Fruit fly (Drosophila melanogaster) whole organism, prepupa: ENCODE data around the gene Serinc.
A peak's percentile ranks its signal among the peaks of the same experiment; 100 is the strongest.

ENCODE experiments used
- Blimp-1 ChIP-seq: fragments of 200-800 bp; sonication (Bioruptor generic); optimal IDR thresholded peaks from 3 replicates; lab custom pipeline; 2017; ENCODE audit warnings: missing biosample characterization, missing genetic modification characterization, mild to moderate bottlenecking, moderate library complexity, missing genetic modification reagents
- CG10631 ChIP-seq: fragments of 200-800 bp; sonication (Bioruptor generic); optimal IDR thresholded peaks from 2 replicates; lab custom pipeline; 2016; ENCODE audit warnings: missing biosample characterization, missing genetic modification characterization
- CG10669 ChIP-seq: fragments of 200-800 bp; sonication (Bioruptor generic); optimal IDR thresholded peaks from 3 replicates; lab custom pipeline; 2018; ENCODE audit warnings: missing biosample characterization, mild to moderate bottlenecking, missing genetic modification characterization, moderate library complexity
- CG11294 ChIP-seq: fragments of 200-800 bp; sonication (Bioruptor generic); IDR thresholded peaks from 2 replicates; pipeline ENCODE4 v1.3.6; 2022; ENCODE audit warnings: missing biosample characterization, missing genetic modification characterization
- CG15336 ChIP-seq: fragments of 200-800 bp; sonication (Bioruptor generic); IDR thresholded peaks from 2 replicates; pipeline ENCODE4 v1.3.6; 2022; ENCODE audit warnings: missing biosample characterization, missing genetic modification characterization
- CG1621 ChIP-seq: fragments of 200-800 bp; sonication (Bioruptor generic); optimal IDR thresholded peaks from 3 replicates; lab custom pipeline; 2018; ENCODE audit warnings: missing biosample characterization, mild to moderate bottlenecking, missing genetic modification characterization
- CG16779 ChIP-seq: fragments of 200-800 bp; sonication (Bioruptor generic); optimal IDR thresholded peaks from 3 replicates; lab custom pipeline; 2017; ENCODE audit warnings: missing biosample characterization, mild to moderate bottlenecking, missing genetic modification characterization
- CG3032 ChIP-seq: fragments of 200-800 bp; optimal IDR thresholded peaks from 2 replicates; lab custom pipeline; 2019; ENCODE audit warnings: missing biosample characterization, mild to moderate bottlenecking, missing genetic modification characterization, moderate library complexity
- CG31627 ChIP-seq: fragments of 200-800 bp; sonication (Bioruptor generic); optimal IDR thresholded peaks from 3 replicates; lab custom pipeline; 2016; ENCODE audit warnings: missing biosample characterization, missing genetic modification characterization
- CG32006 ChIP-seq: fragments of 200-800 bp; sonication (Bioruptor generic); optimal IDR thresholded peaks from 3 replicates; lab custom pipeline; 2017; ENCODE audit warnings: missing biosample characterization, mild to moderate bottlenecking, missing genetic modification characterization
- CG34406 ChIP-seq: fragments of 200-800 bp; sonication (Bioruptor generic); optimal IDR thresholded peaks from 3 replicates; lab custom pipeline; 2016; ENCODE audit warnings: missing biosample characterization, missing genetic modification characterization
- CG3919 ChIP-seq: fragments of 200-800 bp; sonication (Bioruptor generic); optimal IDR thresholded peaks from 3 replicates; lab custom pipeline; 2016; ENCODE audit warnings: missing biosample characterization, missing genetic modification characterization
- CG4318 ChIP-seq: fragments of 200-800 bp; sonication (Bioruptor generic); optimal IDR thresholded peaks from 3 replicates; lab custom pipeline; 2017; ENCODE audit warnings: missing biosample characterization, mild to moderate bottlenecking, missing genetic modification characterization
- CG6163 ChIP-seq: fragments of 200-800 bp; sonication (Bioruptor generic); IDR thresholded peaks from 3 replicates; pipeline ENCODE4 v1.3.6; 2022; ENCODE audit warnings: missing biosample characterization, missing genetic modification characterization
- CG6276 ChIP-seq: fragments of 200-800 bp; sonication (Bioruptor generic); optimal IDR thresholded peaks from 2 replicates; lab custom pipeline; 2017; ENCODE audit warnings: missing biosample characterization, mild to moderate bottlenecking, missing genetic modification characterization
- CG6792 ChIP-seq: fragments of 200-800 bp; sonication (Bioruptor generic); optimal IDR thresholded peaks from 3 replicates; lab custom pipeline; 2016; ENCODE audit warnings: missing biosample characterization, missing genetic modification characterization
- CG6854 ChIP-seq: fragments of 200-800 bp; sonication (Bioruptor generic); optimal IDR thresholded peaks from 2 replicates; lab custom pipeline; 2017; ENCODE audit warnings: missing biosample characterization, mild to moderate bottlenecking, missing genetic modification characterization
- CG7368 ChIP-seq: fragments of 200-800 bp; sonication (Bioruptor generic); optimal IDR thresholded peaks from 3 replicates; lab custom pipeline; 2016; ENCODE audit warnings: missing biosample characterization, missing genetic modification characterization
- CG8119 ChIP-seq: fragments of 200-800 bp; sonication (Bioruptor generic); IDR thresholded peaks from 3 replicates; pipeline ENCODE4 v1.3.6; 2022; ENCODE audit warnings: missing biosample characterization, missing genetic modification characterization
- CG8319 ChIP-seq: fragments of 200-800 bp; sonication (Bioruptor generic); optimal IDR thresholded peaks from 3 replicates; lab custom pipeline; 2016; ENCODE audit warnings: missing biosample characterization, missing genetic modification characterization
- CG8632 ChIP-seq: fragments of 200-800 bp; sonication (Bioruptor generic); optimal IDR thresholded peaks from 3 replicates; lab custom pipeline; 2016; ENCODE audit warnings: missing biosample characterization, missing genetic modification characterization
- CG9139 ChIP-seq: fragments of 200-800 bp; sonication (Bioruptor generic); optimal IDR thresholded peaks from 3 replicates; lab custom pipeline; 2017; ENCODE audit warnings: missing biosample characterization, mild to moderate bottlenecking, missing genetic modification characterization
- Eip75B ChIP-seq: fragments of 200-800 bp; sonication (Bioruptor generic); optimal IDR thresholded peaks from 3 replicates; lab custom pipeline; 2016; ENCODE audit warnings: missing biosample characterization, missing genetic modification characterization
- Eip78C ChIP-seq: fragments of 200-800 bp; sonication (Bioruptor generic); peaks from one replicate; lab custom pipeline; 2016; ENCODE audit warnings: missing biosample characterization, missing genetic modification characterization
- Eip93F ChIP-seq: fragments of 200-800 bp; sonication (Bioruptor generic); optimal IDR thresholded peaks from 2 replicates; lab custom pipeline; 2016; ENCODE audit warnings: missing biosample characterization, mild to moderate bottlenecking, missing genetic modification characterization
- Ets21C ChIP-seq: fragments of 200-800 bp; sonication (Bioruptor generic); optimal IDR thresholded peaks from 3 replicates; lab custom pipeline; 2016; ENCODE audit warnings: missing biosample characterization, missing genetic modification characterization
- Ets96B ChIP-seq: fragments of 200-800 bp; optimal IDR thresholded peaks from 2 replicates; lab custom pipeline; 2019; ENCODE audit warnings: missing biosample characterization, mild to moderate bottlenecking, missing genetic modification characterization, moderate library complexity
- Gug ChIP-seq: fragments of 200-800 bp; sonication (Bioruptor generic); IDR thresholded peaks from 2 replicates; pipeline ENCODE4 v1.3.6; 2022; ENCODE audit warnings: missing biosample characterization, missing genetic modification characterization
- Hr38 ChIP-seq: sonication (Bioruptor generic); optimal IDR thresholded peaks from 2 replicates; lab custom pipeline; 2016; ENCODE audit warnings: missing biosample characterization, missing genetic modification characterization
- Lpt ChIP-seq: fragments of 200-800 bp; sonication (Bioruptor generic); optimal IDR thresholded peaks from 3 replicates; lab custom pipeline; 2016; ENCODE audit warnings: missing biosample characterization, missing genetic modification characterization
- Met ChIP-seq: fragments of 200-800 bp; sonication (Bioruptor generic); optimal IDR thresholded peaks from 3 replicates; lab custom pipeline; 2016; ENCODE audit warnings: missing biosample characterization, missing genetic modification characterization
- OdsH ChIP-seq: fragments of 200-800 bp; sonication (Bioruptor generic); optimal IDR thresholded peaks from 3 replicates; lab custom pipeline; 2016; ENCODE audit warnings: missing biosample characterization, missing genetic modification characterization
- Sox14 ChIP-seq: fragments of 200-800 bp; sonication (Bioruptor generic); optimal IDR thresholded peaks from 3 replicates; lab custom pipeline; 2016; ENCODE audit warnings: missing biosample characterization, missing genetic modification characterization
- Sox15 ChIP-seq: fragments of 200-800 bp; sonication (Bioruptor generic); optimal IDR thresholded peaks from 3 replicates; lab custom pipeline; 2016; ENCODE audit warnings: missing biosample characterization, missing genetic modification characterization
- achi ChIP-seq: fragments of 200-800 bp; sonication (Bioruptor generic); optimal IDR thresholded peaks from 3 replicates; lab custom pipeline; 2016; ENCODE audit warnings: missing biosample characterization, missing genetic modification characterization
- acj6 ChIP-seq: fragments of 200-800 bp; sonication (Bioruptor generic); optimal IDR thresholded peaks from 3 replicates; lab custom pipeline; 2016; ENCODE audit warnings: missing biosample characterization, missing genetic modification characterization
- esn ChIP-seq: fragments of 200-800 bp; sonication (Bioruptor generic); optimal IDR thresholded peaks from 2 replicates; lab custom pipeline; 2016; ENCODE audit warnings: missing biosample characterization, mild to moderate bottlenecking, missing genetic modification characterization, moderate library complexity
- fd59A ChIP-seq: fragments of 200-800 bp; sonication (Bioruptor generic); optimal IDR thresholded peaks from 2 replicates; lab custom pipeline; 2017; ENCODE audit warnings: missing biosample characterization, mild to moderate bottlenecking, missing genetic modification characterization, missing genetic modification reagents
- lz ChIP-seq: fragments of 200-800 bp; sonication (Bioruptor generic); optimal IDR thresholded peaks from 3 replicates; lab custom pipeline; 2016; ENCODE audit warnings: missing biosample characterization, missing genetic modification characterization
- net ChIP-seq: fragments of 200-800 bp; sonication (Bioruptor generic); optimal IDR thresholded peaks from 3 replicates; lab custom pipeline; 2016; ENCODE audit warnings: missing biosample characterization, missing genetic modification characterization
- svp ChIP-seq: fragments of 200-800 bp; sonication (Bioruptor generic); peaks from one replicate; lab custom pipeline; 2016; ENCODE audit warnings: missing biosample characterization, missing genetic modification characterization
- topi ChIP-seq: fragments of 200-800 bp; sonication (Bioruptor generic); optimal IDR thresholded peaks from 3 replicates; lab custom pipeline; 2016; ENCODE audit warnings: missing biosample characterization, missing genetic modification characterization

The Serinc gene

DNA sequence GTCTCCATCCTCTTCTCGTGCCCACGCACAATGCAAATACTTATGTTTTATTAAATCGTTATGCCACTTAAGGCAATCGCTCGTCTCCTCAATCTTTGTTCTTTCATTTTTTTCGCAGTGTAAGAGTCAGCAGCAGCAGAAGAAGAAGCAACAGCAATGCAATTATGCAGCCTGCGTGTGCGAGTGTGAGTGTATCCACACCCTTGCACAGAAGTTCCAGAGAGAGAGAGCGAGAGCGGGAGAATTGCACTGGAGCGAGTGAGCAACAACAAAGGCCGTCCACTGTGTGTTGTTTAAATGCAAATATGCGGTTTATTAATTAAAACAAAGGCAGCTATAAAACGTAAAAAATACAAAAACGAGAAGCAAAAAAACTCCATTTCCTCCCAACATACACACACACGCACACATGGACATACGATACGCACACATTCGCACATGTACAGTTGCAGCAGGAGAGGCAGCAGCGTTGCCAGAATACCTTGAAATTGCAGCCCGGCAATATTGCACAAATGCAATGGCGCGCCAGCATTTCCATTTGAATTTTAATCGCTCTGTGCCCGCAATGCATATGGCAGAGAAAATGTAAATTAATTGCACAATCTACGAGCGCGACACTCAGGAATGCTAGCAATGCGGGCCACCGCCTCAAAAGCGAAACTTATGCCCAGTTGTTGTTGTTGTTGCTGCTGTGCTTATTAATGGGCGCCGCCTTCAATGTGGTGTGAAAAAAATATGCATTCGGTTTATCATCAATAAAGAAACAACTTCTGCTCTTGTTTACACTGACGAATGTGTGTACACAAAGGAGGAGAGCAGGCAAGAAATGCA, 3.7 kb upstream of the Serinc start (continued):
- TF ChIP-seq topi (GFP tag; lab: Kevin White, UChicago), result peak; percentile 53
- TF ChIP-seq acj6 (GFP tag; lab: Kevin White, UChicago), result peak; percentile 58
- peak; percentile 64 for TF ChIP-seq CG10631 (GFP tag; lab: Kevin White, UChicago)
- peak; percentile 8 for TF ChIP-seq achi (GFP tag; lab: Kevin White, UChicago)
- peak; percentile 64 for TF ChIP-seq lz
- TF ChIP-seq CG6854 (GFP tag; lab: Kevin White, UChicago), result peak; percentile 63
- TF ChIP-seq Blimp-1, result peak; percentile 37
- no peak for TF ChIP-seq CG4318
- TF ChIP-seq CG15336 (GFP tag; lab: Robert Waterston, UW), result peak; percentile 40
- peak; percentile 56 for TF ChIP-seq CG6792 (GFP tag; lab: Kevin White, UChicago)

dm6 chr3L:16409440-16410233, 2.9 kb upstream of the Serinc start:
- TF ChIP-seq CG31627 (no peak), Ets96B (no peak), CG6163 (GFP tag; lab: Robert Waterston, UW) (no peak), svp (GFP tag; lab: Kevin White, UChicago) (peak; percentile 97)

DNA sequence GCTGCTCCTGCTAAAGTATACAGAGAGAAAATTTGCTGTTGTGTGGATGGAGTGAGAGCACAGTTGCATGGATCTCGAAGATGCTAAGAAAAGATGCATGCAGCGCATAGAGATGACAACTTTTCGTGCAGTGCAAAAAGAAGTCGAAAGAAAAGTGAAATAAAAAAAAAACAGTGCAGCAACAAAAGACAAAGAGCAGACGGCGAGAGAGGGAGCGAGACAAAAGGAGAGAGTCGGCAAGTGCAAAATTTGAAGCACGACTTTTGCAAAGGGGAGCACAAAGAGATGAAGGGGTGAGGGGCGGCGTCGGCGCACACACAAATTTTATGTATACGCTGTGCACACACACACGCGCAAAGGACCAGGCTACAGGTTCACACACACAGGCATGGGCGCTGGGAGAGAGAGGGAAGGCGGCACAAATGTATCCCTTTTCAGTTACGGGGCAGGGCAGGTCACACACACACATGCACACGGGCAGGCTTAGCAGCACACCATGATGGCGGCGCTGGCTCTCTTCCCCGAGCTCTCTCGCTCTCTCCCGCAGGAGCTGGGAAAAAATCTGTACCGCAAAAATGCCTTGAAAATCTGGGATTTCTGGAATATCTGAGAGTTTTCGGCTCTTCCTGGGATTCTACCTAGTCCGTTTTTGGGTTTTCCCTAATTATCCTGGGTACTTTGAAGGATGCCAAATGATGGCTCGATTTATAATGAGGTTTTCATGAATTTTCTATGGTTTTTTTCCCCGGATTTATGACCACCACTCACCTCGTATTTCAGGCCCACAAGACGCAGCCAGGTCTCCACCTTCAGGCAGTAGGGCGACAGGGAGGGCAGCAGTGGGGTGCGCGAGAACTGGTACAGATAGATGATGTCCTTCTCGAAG, 2.0 kb upstream of the Serinc start:
- TF ChIP-seq CG8119 (GFP tag; lab: Robert Waterston, UW), result peak; percentile 81
- peak; percentile 97 for TF ChIP-seq Sox14 (GFP tag; lab: Kevin White, UChicago)
- peak; percentile 59 for TF ChIP-seq CG6854 (GFP tag; lab: Kevin White, UChicago)
- TF ChIP-seq CG10631 (GFP tag; lab: Kevin White, UChicago), result peak; percentile 85
- TF ChIP-seq CG6792 (GFP tag; lab: Kevin White, UChicago), result peak; percentile 78
- peak; percentile 89 for TF ChIP-seq Met
- peak; percentile 83 for TF ChIP-seq Ets96B
- peak; percentile 82 for TF ChIP-seq CG8632 (GFP tag; lab: Kevin White, UChicago)
- peak; percentile 85 for TF ChIP-seq achi (GFP tag; lab: Kevin White, UChicago)
- TF ChIP-seq CG16779, result peak; percentile 76
- peak; percentile 88 for TF ChIP-seq CG10669
- TF ChIP-seq Ets21C (GFP tag; lab: Kevin White, UChicago), result peak; percentile 82
- TF ChIP-seq Eip75B, result peak; percentile 84
- peak; percentile 69 for TF ChIP-seq CG9139 (GFP tag; lab: Kevin White, UChicago)
- 0 out of 2 replicates have a peak, but pooled peaks have one; percentile 51 for TF ChIP-seq CG11294
- peak; percentile 83 for TF ChIP-seq CG34406 (GFP tag; lab: Kevin White, UChicago)
- TF ChIP-seq svp (GFP tag; lab: Kevin White, UChicago), result peak; percentile 94
- TF ChIP-seq CG4318, result no peak
- peak; percentile 43 for TF ChIP-seq CG8319 (GFP tag; lab: Kevin White, UChicago)
- peak; percentile 84 for TF ChIP-seq CG7368 (GFP tag; lab: Kevin White, UChicago)
- peak; percentile 91 for TF ChIP-seq esn
- peak; percentile 87 for TF ChIP-seq CG3919 (GFP tag; lab: Kevin White, UChicago)
- TF ChIP-seq fd59A (GFP tag; lab: Kevin White, UChicago), result peak; percentile 84
- peak; percentile 87 for TF ChIP-seq acj6 (GFP tag; lab: Kevin White, UChicago)
- peak; percentile 97 for TF ChIP-seq Eip78C (GFP tag; lab: Kevin White, UChicago)
- peak; percentile 71 for TF ChIP-seq Gug (GFP tag; lab: Robert Waterston, UW)
- peak; percentile 91 for TF ChIP-seq CG31627
- peak; percentile 83 for TF ChIP-seq CG1621 (tag; lab: Kevin White, UChicago)
- TF ChIP-seq OdsH (GFP tag; lab: Kevin White, UChicago), result peak; percentile 80
- peak; percentile 65 for TF ChIP-seq Eip93F (GFP tag; lab: Kevin White, UChicago)
- TF ChIP-seq CG15336 (GFP tag; lab: Robert Waterston, UW), result peak; percentile 70
- peak; percentile 89 for TF ChIP-seq CG32006
- no peak for TF ChIP-seq Hr38
- TF ChIP-seq Sox15, result peak; percentile 70
- TF ChIP-seq Lpt (GFP tag; lab: Kevin White, UChicago), result peak; percentile 85
- peak; percentile 89 for TF ChIP-seq net (GFP tag; lab: Kevin White, UChicago)
- peak; percentile 71 for TF ChIP-seq CG6276 (GFP tag; lab: Kevin White, UChicago)
- TF ChIP-seq CG3032 (tag; lab: Kevin White, UChicago), result peak; percentile 73
